Fruit fly (Drosophila melanogaster): Measurements from ENCODE around the gene Gyc76C.

The Gyc76C gene

DNA sequence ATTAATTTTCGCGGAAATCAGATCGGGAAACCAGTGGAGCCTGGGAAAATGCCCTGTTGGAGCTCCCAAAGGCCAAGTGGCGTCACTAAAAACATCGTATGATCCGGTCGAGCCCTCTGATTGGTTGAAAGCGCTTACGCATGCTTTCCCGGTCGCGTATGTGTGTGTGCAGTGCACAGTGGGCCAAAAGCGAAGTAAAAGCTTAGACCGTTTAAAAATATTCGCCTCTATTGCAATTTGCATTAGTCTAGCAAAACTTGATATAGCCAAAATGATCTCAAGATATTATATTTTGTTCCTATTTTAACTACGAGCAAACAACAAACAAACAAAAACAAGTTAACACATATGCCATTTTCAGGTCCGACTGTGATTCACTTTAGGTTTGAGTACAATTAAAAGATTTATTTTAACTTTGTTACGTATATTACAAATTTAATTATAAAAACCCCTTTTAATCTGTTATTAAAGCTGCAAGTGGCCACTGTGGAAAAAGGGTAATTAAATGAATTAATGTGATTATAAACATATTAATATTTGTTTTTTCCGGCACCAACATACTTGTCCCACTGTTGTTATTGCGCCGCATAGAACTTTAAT is 934 bp upstream of the Gyc76C start (continued):
- TF ChIP-seq esg (GFP tag; conservative IDR thresholded peaks at IDR 0.05) (peak; percentile 57), CG9876 (GFP tag; optimal IDR thresholded peaks at IDR 0.05) (peak; percentile 12), CG7786 (GFP tag; optimal IDR thresholded peaks at IDR 0.05) (peak; percentile 81), trem (tag; optimal IDR thresholded peaks at IDR 0.05) (peak; percentile 74), ewg (GFP tag; optimal IDR thresholded peaks at IDR 0.05) (peak; percentile 79), Aef1 (GFP tag; IDR thresholded peaks at IDR 0.05) (no peak), tgo (GFP tag; IDR thresholded peaks at IDR 0.05) (peak; percentile 74), Asciz (GFP tag; optimal IDR thresholded peaks at IDR 0.05) (peak; percentile 85), CG16779 (GFP tag; IDR thresholded peaks at IDR 0.05) (peak; percentile 63; the same call in 1 of the 2 replicates), crp (GFP tag; optimal IDR thresholded peaks at IDR 0.05) (no peak), MTF-1 (GFP tag; optimal IDR thresholded peaks at IDR 0.05; ENCODE audit: borderline replicate concordance) (peak; percentile 66), sens (GFP tag) (peak; percentile 97), psq (GFP tag; optimal IDR thresholded peaks at IDR 0.05) (peak; percentile 13), CG1792 (GFP tag; optimal IDR thresholded peaks at IDR 0.05) (peak; percentile 53), Mrtf (GFP tag; IDR thresholded peaks at IDR 0.05) (peak; percentile 46; the same call in 1 of the 3 replicates), CG6854 (GFP tag; optimal IDR thresholded peaks at IDR 0.05) (peak; percentile 84), peb (GFP tag; IDR thresholded peaks at IDR 0.05) (peak; percentile 12; the same call in 1 of the 2 replicates), sim (GFP tag; IDR thresholded peaks at IDR 0.05) (peak; percentile 56; the same call in 1 of the 2 replicates), CG17361 (GFP tag; IDR thresholded peaks at IDR 0.05) (peak; percentile 92), CG7556 (GFP tag; optimal IDR thresholded peaks at IDR 0.05) (peak; percentile 95), CG8765 (GFP tag; IDR thresholded peaks at IDR 0.05) (no peak), bcd (GFP tag; optimal IDR thresholded peaks at IDR 0.05) (peak; percentile 85), ac (GFP tag; optimal IDR thresholded peaks at IDR 0.05) (peak; percentile 22), bowl (GFP tag; IDR thresholded peaks at IDR 0.05) (no peak; the same call in 1 of the 2 replicates), CG10654 (GFP tag; optimal IDR thresholded peaks at IDR 0.05) (peak; percentile 44), CG4404 (GFP tag; IDR thresholded peaks at IDR 0.05) (0 out of 2 replicates have a peak, but pooled peaks have one; percentile 32), Hr78 (GFP tag; optimal IDR thresholded peaks at IDR 0.05) (no peak), rib (GFP tag; IDR thresholded peaks at IDR 0.05) (peak; percentile 57), CG6689 (GFP tag; IDR thresholded peaks at IDR 0.05) (peak; percentile 56; the same call in 1 of the 2 replicates), Atf-2 (GFP tag; optimal IDR thresholded peaks at IDR 0.05) (peak; percentile 79), h (optimal IDR thresholded peaks at IDR 0.05) (no peak), CG14965 (GFP tag; optimal IDR thresholded peaks at IDR 0.05; ENCODE audit: borderline replicate concordance) (peak; percentile 57), E2f1 (GFP tag; IDR thresholded peaks at IDR 0.05) (peak; percentile 68), Optix (GFP tag; IDR thresholded peaks at IDR 0.05) (peak; percentile 59; the same call in 2 of the 3 replicates), CG13894 (tag; optimal IDR thresholded peaks at IDR 0.05) (no peak), CG30403 (GFP tag; optimal IDR thresholded peaks at IDR 0.05) (peak; percentile 88), caup (GFP tag; optimal IDR thresholded peaks at IDR 0.05; ENCODE audit: severe bottlenecking) (peak; percentile 91), Bdp1 (GFP tag; optimal IDR thresholded peaks at IDR 0.05) (peak; percentile 59), CG12219 (GFP tag; optimal IDR thresholded peaks at IDR 0.05) (peak; percentile 81), twi (tag; optimal IDR thresholded peaks at IDR 0.05) (peak; percentile 57), CG11398 (GFP tag; optimal IDR thresholded peaks at IDR 0.05) (peak; percentile 27), emc (GFP tag; optimal IDR thresholded peaks at IDR 0.05) (peak; percentile 36), YL-1 (GFP tag; optimal IDR thresholded peaks at IDR 0.05) (peak; percentile 68), pan (optimal IDR thresholded peaks at IDR 0.05) (no peak), pan (GFP tag; optimal IDR thresholded peaks at IDR 0.05 in 1 of 2, IDR thresholded peaks at IDR 0.05 in 1 of 2) (peak in 1 of 2 experiments; percentile 65), CG31388 (GFP tag; optimal IDR thresholded peaks at IDR 0.05) (no peak), Atf6 (GFP tag; IDR thresholded peaks at IDR 0.05) (peak; percentile 83), B-H1 (GFP tag; IDR thresholded peaks at IDR 0.05) (peak; percentile 57; the same call in 2 of the 3 replicates), zen2 (GFP tag; IDR thresholded peaks at IDR 0.05; ENCODE audit: partially characterized antibody) (no peak; the same call in 2 of the 3 replicates), CG10959 (GFP tag; IDR thresholded peaks at IDR 0.05) (no peak)
